Fruit fly (Drosophila melanogaster): ENCODE results near the gene Tsp86D.

The Tsp86D gene

DNA sequence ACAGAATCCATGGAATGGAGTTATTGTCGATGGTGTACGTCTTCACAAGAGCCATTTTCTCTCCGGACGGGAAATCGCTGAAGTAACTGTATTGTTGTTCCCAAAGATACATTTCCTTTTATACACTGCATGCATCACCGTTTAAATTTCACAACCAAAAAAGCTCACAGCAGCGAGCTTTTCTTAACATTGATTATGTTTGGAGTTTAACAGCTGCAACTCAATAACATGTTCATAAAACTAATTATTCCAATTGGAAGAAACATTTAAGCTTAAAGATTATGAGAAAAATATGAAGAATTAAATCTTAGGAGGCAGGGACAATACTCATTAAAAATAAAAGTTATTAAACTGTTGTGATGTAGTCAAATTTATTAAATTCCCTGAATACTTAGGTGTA, 10.7 kb downstream of the Tsp86D start, which contains the start of gene CG14695:
CG14695 (minus strand) TSS at position 101 of the 400 bp plus-strand sequence.
- TF ChIP-seq rgr (GFP tag; optimal IDR thresholded peaks at IDR 0.05): no peak
- no peak for TF ChIP-seq GATAd (GFP tag; optimal IDR thresholded peaks at IDR 0.05)
- no peak for TF ChIP-seq lola (GFP tag; optimal IDR thresholded peaks at IDR 0.05)

DNA sequence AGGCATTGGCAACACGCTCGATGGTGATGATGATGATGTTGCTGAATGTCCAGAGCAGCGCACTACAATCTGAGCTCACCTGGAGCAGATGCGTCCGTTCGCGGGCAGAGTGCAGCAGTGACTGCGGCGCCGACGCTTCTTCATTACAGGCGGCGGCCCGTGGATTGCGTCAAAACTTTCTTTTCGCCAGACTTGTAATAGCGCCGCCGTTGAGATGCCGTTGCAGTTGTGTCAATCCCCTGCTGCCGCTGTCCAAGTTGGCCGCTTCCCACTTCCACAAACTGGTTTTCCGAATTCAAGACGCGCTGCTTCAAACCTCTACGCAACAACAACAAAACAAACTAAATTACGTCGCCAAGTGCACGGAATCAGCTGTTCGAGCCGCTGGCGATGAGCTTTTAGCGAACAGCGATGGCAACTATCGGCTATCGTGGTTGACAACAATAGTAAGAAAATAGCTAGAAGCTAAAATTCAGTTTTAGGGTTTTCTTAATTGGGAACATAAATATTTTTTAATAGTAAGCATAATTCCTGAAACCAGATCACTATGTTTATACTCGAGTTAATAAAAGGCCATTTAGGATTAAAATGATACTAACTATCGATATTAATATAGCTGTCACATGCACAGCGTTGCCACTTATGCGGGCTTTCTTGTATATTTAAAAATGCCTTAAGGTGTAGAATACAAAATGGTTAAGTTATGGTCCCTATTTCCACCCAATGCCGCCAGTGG, 13.5 kb downstream of the Tsp86D start, which contains the start of gene Tpc1:
Tpc1 (minus strand) TSS at position 365 of the 736 bp plus-strand sequence.
- TF ChIP-seq Dif (GFP tag; optimal IDR thresholded peaks at IDR 0.05; ENCODE audit: partially characterized antibody) (no peak), woc (GFP tag; optimal IDR thresholded peaks at IDR 0.05) (peak; percentile 91), foxo (GFP tag; optimal IDR thresholded peaks at IDR 0.05) (peak in 1 of 2 experiments; percentile 34), h (GFP tag; optimal IDR thresholded peaks at IDR 0.05) (peak; percentile 55), brk (GFP tag; optimal IDR thresholded peaks at IDR 0.05) (no peak), jim (GFP tag; optimal IDR thresholded peaks at IDR 0.05) (no peak), Sp1 (GFP tag; optimal IDR thresholded peaks at IDR 0.05) (peak; percentile 21), Myc (optimal IDR thresholded peaks at IDR 0.05) (peak; percentile 97), dmrt93B (GFP tag; optimal IDR thresholded peaks at IDR 0.05) (no peak), Hnf4 (GFP tag; optimal IDR thresholded peaks at IDR 0.05) (peak; percentile 71), sage (GFP tag; optimal IDR thresholded peaks at IDR 0.05) (no peak), CrebA (GFP tag; optimal IDR thresholded peaks at IDR 0.05; ENCODE audit: borderline replicate concordance) (no peak), Abd-B (GFP tag; optimal IDR thresholded peaks at IDR 0.05) (no peak), Jra (GFP tag; optimal IDR thresholded peaks at IDR 0.05) (peak; percentile 63), br (GFP tag; optimal IDR thresholded peaks at IDR 0.05) (peak; percentile 39), sv (GFP tag; optimal IDR thresholded peaks at IDR 0.05) (peak; percentile 60), pan (optimal IDR thresholded peaks at IDR 0.05) (no peak), psq (GFP tag; optimal IDR thresholded peaks at IDR 0.05) (peak; percentile 2), tai (GFP tag; optimal IDR thresholded peaks at IDR 0.05) (no peak), CG9705 (GFP tag; optimal IDR thresholded peaks at IDR 0.05) (peak; percentile 30), fru (GFP tag; optimal IDR thresholded peaks at IDR 0.05) (peak; percentile 82), rgr (GFP tag; optimal IDR thresholded peaks at IDR 0.05) (peak; percentile 52), dsf (GFP tag; optimal IDR thresholded peaks at IDR 0.05; ENCODE audit: borderline replicate concordance) (no peak), CG32264 (GFP tag; optimal IDR thresholded peaks at IDR 0.05) (peak; percentile 13), Vsx2 (GFP tag; optimal IDR thresholded peaks at IDR 0.05; ENCODE audit: partially characterized antibody) (no peak), HLH106 (tag; optimal IDR thresholded peaks at IDR 0.05) (peak; percentile 57), Rel (GFP tag; optimal IDR thresholded peaks at IDR 0.05) (no peak), Rel (tag; optimal IDR thresholded peaks at IDR 0.05) (peak; percentile 22), ey (GFP tag; optimal IDR thresholded peaks at IDR 0.05) (peak; percentile 52), OdsH (GFP tag; optimal IDR thresholded peaks at IDR 0.05) (no peak)

DNA sequence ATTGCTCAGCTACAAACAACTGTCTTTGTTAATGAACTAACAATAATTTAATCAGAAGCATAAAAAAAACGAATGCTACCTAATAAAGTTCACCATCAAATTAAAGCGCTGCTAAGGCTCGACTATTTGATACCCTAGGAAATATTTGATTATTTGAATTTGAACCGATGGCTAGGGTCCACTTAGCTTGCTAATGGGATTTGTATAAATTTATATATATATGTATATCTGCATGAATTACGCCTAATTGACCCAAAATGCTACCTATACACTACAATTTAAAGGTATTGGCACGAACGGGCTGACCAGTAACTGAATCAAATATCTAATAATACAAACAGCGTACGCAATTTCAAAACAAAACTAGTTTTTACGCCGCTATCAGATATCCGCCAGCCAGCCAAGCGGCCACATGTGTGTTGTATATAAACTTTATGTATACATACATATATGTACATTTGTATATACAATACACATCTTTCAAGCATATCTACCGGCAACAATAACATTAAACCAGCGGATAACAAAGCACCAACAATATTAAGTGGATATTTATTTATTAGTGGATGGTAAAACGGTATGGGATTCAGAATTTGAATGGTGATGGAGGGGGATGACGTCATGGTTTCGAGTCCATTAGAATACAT, 15.6 kb downstream of the Tsp86D start:
- no peak for TF ChIP-seq Hr78 (GFP tag; optimal IDR thresholded peaks at IDR 0.05)
- peak; percentile 0 for TF ChIP-seq sv (GFP tag; optimal IDR thresholded peaks at IDR 0.05)
- TF ChIP-seq lola (GFP tag; optimal IDR thresholded peaks at IDR 0.05): no peak
- no peak for TF ChIP-seq Vsx2 (GFP tag; optimal IDR thresholded peaks at IDR 0.05; ENCODE audit: partially characterized antibody)
- peak in 1 of 2 experiments; percentile 20 for TF ChIP-seq foxo (GFP tag; optimal IDR thresholded peaks at IDR 0.05)
- no peak for TF ChIP-seq Hnf4 (GFP tag; optimal IDR thresholded peaks at IDR 0.05)
- no peak for TF ChIP-seq Dif (GFP tag; optimal IDR thresholded peaks at IDR 0.05; ENCODE audit: partially characterized antibody)
- peak; percentile 18 for TF ChIP-seq h (GFP tag; optimal IDR thresholded peaks at IDR 0.05)
- TF ChIP-seq ey (GFP tag; optimal IDR thresholded peaks at IDR 0.05): no peak
- no peak for TF ChIP-seq CrebA (GFP tag; optimal IDR thresholded peaks at IDR 0.05; ENCODE audit: borderline replicate concordance)
- TF ChIP-seq fru (GFP tag; optimal IDR thresholded peaks at IDR 0.05): no peak
